Fruit fly (Drosophila melanogaster) whole organism, embryonic: ENCODE results near the gene CG34435.

Source experiments
- Ada2b ChIP-seq: fragments of 200-800 bp; sonication (Bioruptor generic); IDR thresholded peaks from 2 replicates; pipeline ENCODE4 v1.3.6; 2022; ENCODE audit warnings: missing biosample characterization, missing genetic modification characterization
- Bdp1 ChIP-seq: fragments of 200-800 bp; sonication (Bioruptor generic); optimal IDR thresholded peaks from 3 replicates; lab custom pipeline; 2016; ENCODE audit warnings: missing biosample characterization, missing genetic modification characterization
- CG11456 ChIP-seq: fragments of 200-800 bp; sonication (Bioruptor generic); IDR thresholded peaks from 3 replicates; pipeline ENCODE4 v1.3.6; 2022; ENCODE audit warnings: missing biosample characterization, missing genetic modification characterization
- CG11695 ChIP-seq: fragments of 200-800 bp; sonication (Bioruptor generic); IDR thresholded peaks from 3 replicates; pipeline ENCODE4 v1.3.6; 2022; ENCODE audit warnings: missing biosample characterization, missing genetic modification characterization
- CG12071 ChIP-seq: fragments of 200-800 bp; sonication (Bioruptor generic); optimal IDR thresholded peaks from 3 replicates; lab custom pipeline; 2018; ENCODE audit warnings: missing biosample characterization, mild to moderate bottlenecking, missing genetic modification characterization
- CG12744 ChIP-seq: fragments of 200-800 bp; sonication (Bioruptor generic); optimal IDR thresholded peaks from 2 replicates; lab custom pipeline; 2016; ENCODE audit warnings: missing biosample characterization, missing genetic modification characterization
- CG12942 ChIP-seq: fragments of 200-800 bp; sonication (Bioruptor generic); optimal IDR thresholded peaks from 3 replicates; lab custom pipeline; 2016; ENCODE audit warnings: missing biosample characterization, missing genetic modification characterization
- CG1602 ChIP-seq: fragments of 200-800 bp; sonication (Bioruptor generic); optimal IDR thresholded peaks from 3 replicates; lab custom pipeline; 2016; ENCODE audit warnings: missing biosample characterization, missing genetic modification characterization
- CG1603 ChIP-seq: fragments of 200-800 bp; sonication (Bioruptor generic); optimal IDR thresholded peaks from 2 replicates; lab custom pipeline; 2019; ENCODE audit warnings: missing biosample characterization, mild to moderate bottlenecking, missing genetic modification characterization, moderate library complexity
- CG16813 ChIP-seq: fragments of 200-800 bp; sonication (Bioruptor generic); IDR thresholded peaks from 3 replicates; pipeline ENCODE4 v1.3.6; 2022; ENCODE audit warnings: missing biosample characterization, missing genetic modification characterization; ENCODE audit not compliant: partially characterized antibody
- CG17186 ChIP-seq: fragments of 200-800 bp; sonication (Bioruptor generic); optimal IDR thresholded peaks from 3 replicates; lab custom pipeline; 2017; ENCODE audit warnings: missing biosample characterization, missing genetic modification reagents, missing genetic modification characterization
- CG2875 ChIP-seq: fragments of 200-800 bp; sonication (Bioruptor generic); optimal IDR thresholded peaks from 2 replicates; lab custom pipeline; 2017; ENCODE audit warnings: missing biosample characterization, mild to moderate bottlenecking, missing genetic modification characterization, missing genetic modification reagents
- CG31441 ChIP-seq: fragments of 200-800 bp; sonication (Bioruptor generic); IDR thresholded peaks from 2 replicates; pipeline ENCODE4 v1.3.6; 2022; ENCODE audit warnings: missing biosample characterization, missing genetic modification characterization
- CG34376 ChIP-seq: fragments of 200-800 bp; sonication (Bioruptor generic); optimal IDR thresholded peaks from 2 replicates; lab custom pipeline; 2018; ENCODE audit warnings: missing biosample characterization, mild to moderate bottlenecking, missing genetic modification characterization
- CG34422 ChIP-seq: fragments of 200-800 bp; sonication (Bioruptor generic); IDR thresholded peaks from 3 replicates; pipeline ENCODE4 v1.3.6; 2022; ENCODE audit warnings: missing biosample characterization, missing genetic modification characterization
- CG4360 ChIP-seq: fragments of 200-800 bp; sonication (Bioruptor generic); IDR thresholded peaks from 2 replicates; pipeline ENCODE4 v1.3.6; 2022; ENCODE audit warnings: missing biosample characterization, missing genetic modification characterization
- CG8765 ChIP-seq: fragments of 200-800 bp; sonication (Bioruptor generic); IDR thresholded peaks from 2 replicates; pipeline ENCODE4 v1.3.6; 2022; ENCODE audit warnings: missing biosample characterization, missing genetic modification characterization
- Deaf1 ChIP-seq: fragments of 200-800 bp; optimal IDR thresholded peaks from 3 replicates; lab custom pipeline; 2019; ENCODE audit warnings: missing biosample characterization, mild to moderate bottlenecking, missing genetic modification characterization, moderate library complexity
- Dref ChIP-seq: fragments of 200-800 bp; sonication (Bioruptor generic); IDR thresholded peaks from 2 replicates; pipeline ENCODE4 v1.3.6; 2022; ENCODE audit warnings: missing biosample characterization, missing genetic modification characterization
- Elba2 ChIP-seq: fragments of 200-800 bp; sonication (Bioruptor generic); optimal IDR thresholded peaks from 3 replicates; lab custom pipeline; 2016; ENCODE audit warnings: missing biosample characterization, missing genetic modification characterization
- H15 ChIP-seq: fragments of 200-800 bp; sonication (Bioruptor generic); IDR thresholded peaks from 3 replicates; pipeline ENCODE4 v1.3.6; 2022; ENCODE audit warnings: missing biosample characterization, missing genetic modification characterization
- HLHmδ ChIP-seq: fragments of 200-800 bp; sonication (Bioruptor generic); optimal IDR thresholded peaks from 2 replicates; lab custom pipeline; 2018; ENCODE audit warnings: missing biosample characterization, mild to moderate bottlenecking, missing genetic modification characterization, moderate library complexity
- MESR4 ChIP-seq: fragments of 200-800 bp; sonication (Bioruptor generic); optimal IDR thresholded peaks from 2 replicates; lab custom pipeline; 2018; ENCODE audit warnings: missing biosample characterization, mild to moderate bottlenecking, missing genetic modification characterization, moderate library complexity
- Meics ChIP-seq: fragments of 200-800 bp; sonication (Bioruptor generic); optimal IDR thresholded peaks from 2 replicates; lab custom pipeline; 2017; ENCODE audit warnings: missing biosample characterization, mild to moderate bottlenecking, missing genetic modification characterization
- Mrtf ChIP-seq: fragments of 200-800 bp; sonication (Bioruptor generic); IDR thresholded peaks from 3 replicates; pipeline ENCODE4 v1.3.6; 2022; ENCODE audit warnings: missing biosample characterization, missing genetic modification characterization
- NC2α ChIP-seq: fragments of 200-800 bp; sonication (Bioruptor generic); optimal IDR thresholded peaks from 2 replicates; lab custom pipeline; 2016; ENCODE audit warnings: missing biosample characterization, missing genetic modification characterization
- NC2β ChIP-seq: fragments of 200-800 bp; sonication (Bioruptor generic); optimal IDR thresholded peaks from 2 replicates; lab custom pipeline; 2016; ENCODE audit warnings: missing biosample characterization, missing genetic modification characterization
- Optix ChIP-seq: fragments of 200-800 bp; sonication (Bioruptor generic); IDR thresholded peaks from 3 replicates; pipeline ENCODE4 v1.3.6; 2022; ENCODE audit warnings: missing biosample characterization, missing genetic modification characterization
- Pdp1 ChIP-seq, 2 experiments: fragments of 200-800 bp; sonication (Bioruptor generic); optimal IDR thresholded peaks; 3 replicates each; lab custom pipeline; 2016; ENCODE audit warnings: missing biosample characterization in 2 of 2, missing genetic modification characterization in 2 of 2, mild to moderate bottlenecking in 1 of 2, moderate library complexity in 1 of 2
- Rfx ChIP-seq: fragments of 200-800 bp; sonication (Bioruptor generic); IDR thresholded peaks from 2 replicates; pipeline ENCODE4 v1.3.6; 2022; ENCODE audit warnings: missing biosample characterization, missing genetic modification characterization
- Sin3A ChIP-seq: fragments of >200 bp; optimal IDR thresholded peaks from 2 replicates; lab custom pipeline; 2018
- Sox102F ChIP-seq: fragments of 200-800 bp; sonication (Bioruptor generic); optimal IDR thresholded peaks from 2 replicates; lab custom pipeline; 2018; ENCODE audit warnings: missing biosample characterization, mild to moderate bottlenecking, missing genetic modification characterization, moderate library complexity
- Sry-δ ChIP-seq: fragments of 200-800 bp; sonication (Bioruptor generic); optimal IDR thresholded peaks from 2 replicates; lab custom pipeline; 2016; ENCODE audit warnings: missing biosample characterization, missing genetic modification characterization
- YL-1 ChIP-seq: fragments of 200-800 bp; sonication (Bioruptor generic); optimal IDR thresholded peaks from 3 replicates; lab custom pipeline; 2017; ENCODE audit warnings: missing biosample characterization, mild to moderate bottlenecking, missing genetic modification characterization
- ato ChIP-seq: fragments of 200-800 bp; sonication (Bioruptor generic); IDR thresholded peaks from 2 replicates; pipeline ENCODE4 v1.3.6; 2022; ENCODE audit warnings: missing biosample characterization, missing genetic modification characterization; ENCODE audit not compliant: partially characterized antibody
- cg ChIP-seq: fragments of 200-800 bp; sonication (Bioruptor generic); optimal IDR thresholded peaks from 3 replicates; lab custom pipeline; 2019; ENCODE audit warnings: missing biosample characterization, mild to moderate bottlenecking, missing genetic modification characterization, moderate library complexity
- crp ChIP-seq, 2 experiments: fragments of 200-800 bp; sonication (Bioruptor generic); optimal IDR thresholded peaks; 2 replicates in 1 of 2; 3 replicates in 1 of 2; lab custom pipeline; 2017; ENCODE audit warnings: missing biosample characterization in 2 of 2, missing genetic modification characterization in 2 of 2, mild to moderate bottlenecking in 1 of 2, moderate library complexity in 1 of 2
- danr ChIP-seq: fragments of 200-800 bp; sonication (Bioruptor generic); IDR thresholded peaks from 2 replicates; pipeline ENCODE4 v1.3.6; 2022; ENCODE audit warnings: missing biosample characterization, missing genetic modification characterization
- dm ChIP-seq: fragments of 200-800 bp; sonication (Bioruptor generic); optimal IDR thresholded peaks from 3 replicates; lab custom pipeline; 2016; ENCODE audit warnings: missing biosample characterization, missing genetic modification characterization
- dpn ChIP-seq, 2 experiments: fragments of 200-800 bp; sonication (Bioruptor generic); optimal IDR thresholded peaks; 3 replicates each; lab custom pipeline; 2016; ENCODE audit warnings: missing biosample characterization in 2 of 2, missing genetic modification characterization in 2 of 2
- gfzf ChIP-seq: fragments of 200-800 bp; sonication (Bioruptor generic); optimal IDR thresholded peaks from 2 replicates; lab custom pipeline; 2016; ENCODE audit warnings: missing biosample characterization, mild to moderate bottlenecking, missing genetic modification characterization, moderate library complexity
- ham ChIP-seq: fragments of 200-800 bp; sonication (Bioruptor generic); IDR thresholded peaks from 2 replicates; pipeline ENCODE4 v1.3.6; 2022; ENCODE audit warnings: missing biosample characterization, missing genetic modification characterization
- jumu ChIP-seq: fragments of 200-800 bp; sonication (Bioruptor generic); optimal IDR thresholded peaks from 3 replicates; lab custom pipeline; 2016; ENCODE audit warnings: missing biosample characterization, missing genetic modification characterization
- lmd ChIP-seq: fragments of 200-800 bp; sonication (Bioruptor generic); IDR thresholded peaks from 2 replicates; pipeline ENCODE4 v1.3.6; 2022; ENCODE audit warnings: missing biosample characterization, missing genetic modification characterization
- nerfin-1 ChIP-seq: fragments of 200-800 bp; sonication (Bioruptor generic); optimal IDR thresholded peaks from 3 replicates; lab custom pipeline; 2019; ENCODE audit warnings: missing biosample characterization, mild to moderate bottlenecking, missing genetic modification characterization, moderate library complexity
- ro ChIP-seq: fragments of 200-800 bp; sonication (Bioruptor generic); IDR thresholded peaks from 2 replicates; pipeline ENCODE4 v1.3.6; 2022; ENCODE audit warnings: missing biosample characterization, missing genetic modification characterization
- sim ChIP-seq: fragments of 200-800 bp; sonication (Bioruptor generic); IDR thresholded peaks from 2 replicates; pipeline ENCODE4 v1.3.6; 2022; ENCODE audit warnings: missing biosample characterization, missing genetic modification characterization
- slp2 ChIP-seq: fragments of 200-800 bp; sonication (Bioruptor generic); optimal IDR thresholded peaks from 2 replicates; lab custom pipeline; 2016; ENCODE audit warnings: missing biosample characterization, missing genetic modification characterization
- sug ChIP-seq: fragments of 200-800 bp; optimal IDR thresholded peaks from 2 replicates; lab custom pipeline; 2019; ENCODE audit warnings: missing biosample characterization, mild to moderate bottlenecking, missing genetic modification characterization, moderate library complexity
- z ChIP-seq: fragments of 200-800 bp; sonication (Bioruptor generic); IDR thresholded peaks from 3 replicates; pipeline ENCODE4 v1.3.6; 2022; ENCODE audit warnings: missing biosample characterization, missing genetic modification characterization

CG34435 gene

dm6 chrX:5621893-5622803, 7.9 kb upstream of the CG34435 start, which contains the start of the genes Mlc-c and Pop1 (continued):
- no peak for TF ChIP-seq Optix (GFP tag; lab: Robert Waterston, UW)
- peak; percentile 73 for TF ChIP-seq YL-1 (GFP tag; lab: Kevin White, UChicago)
- TF ChIP-seq cg (GFP tag; lab: Kevin White, UChicago), result peak; percentile 48
- no peak for TF ChIP-seq CG12942
- TF ChIP-seq CG2875, result no peak
- peak; percentile 19 for TF ChIP-seq gfzf (GFP tag; lab: Kevin White, UChicago)
- no peak for TF ChIP-seq Ada2b (GFP tag; lab: Robert Waterston, UW)
- TF ChIP-seq CG12744 (GFP tag; lab: Kevin White, UChicago), result no peak
- no peak for TF ChIP-seq CG11695 (GFP tag; lab: Robert Waterston, UW)
- no peak for TF ChIP-seq ro (GFP tag; lab: Robert Waterston, UW)
- no peak for TF ChIP-seq Meics (GFP tag; lab: Kevin White, UChicago)
- TF ChIP-seq CG11456 (GFP tag; lab: Robert Waterston, UW), result no peak
- TF ChIP-seq dm (GFP tag; lab: Kevin White, UChicago), result peak; percentile 92
- TF ChIP-seq lmd (GFP tag; lab: Robert Waterston, UW), result no peak
- no peak for TF ChIP-seq NC2β (GFP tag; lab: Kevin White, UChicago)
- no peak for TF ChIP-seq Pdp1 (GFP tag; optimal IDR thresholded peaks at IDR 0.05; lab: Kevin White, UChicago)
- TF ChIP-seq CG31441 (GFP tag; lab: Robert Waterston, UW), result no peak
- no peak for TF ChIP-seq dpn (GFP tag; optimal IDR thresholded peaks at IDR 0.05; lab: Kevin White, UChicago)
- TF ChIP-seq MESR4 (GFP tag; lab: Kevin White, UChicago), result peak; percentile 56
- TF ChIP-seq Deaf1, result no peak
- TF ChIP-seq ham (GFP tag; lab: Robert Waterston, UW), result no peak
- TF ChIP-seq Rfx (GFP tag; lab: Robert Waterston, UW), result peak; percentile 48
- no peak for TF ChIP-seq slp2 (GFP tag; lab: Kevin White, UChicago)
- no peak for TF ChIP-seq CG12071 (GFP tag; lab: Kevin White, UChicago)
- no peak for TF ChIP-seq NC2α (GFP tag; lab: Kevin White, UChicago)
- TF ChIP-seq Sry-δ, result peak; percentile 93
- TF ChIP-seq nerfin-1 (tag; lab: Kevin White, UChicago), result peak; percentile 68
- no peak for TF ChIP-seq danr (GFP tag; lab: Robert Waterston, UW)
- TF ChIP-seq jumu (GFP tag; lab: Kevin White, UChicago), result peak; percentile 22
- peak; percentile 97 for TF ChIP-seq Dref
- no peak for TF ChIP-seq Sox102F
- no peak for TF ChIP-seq CG8765 (GFP tag; lab: Robert Waterston, UW)
- TF ChIP-seq HLHmδ, result no peak
- TF ChIP-seq CG34422, result 0 out of 3 replicates have a peak, but pooled peaks have one; percentile 10
- TF ChIP-seq Sin3A (lab: Kevin White, UChicago), result peak; percentile 59
- TF ChIP-seq Mrtf (GFP tag; lab: Robert Waterston, UW), result no peak
- TF ChIP-seq CG4360 (GFP tag; lab: Robert Waterston, UW), result peak; percentile 50; the same call in 1 of the 2 replicates
- TF ChIP-seq CG17186 (GFP tag; lab: Kevin White, UChicago), result peak; percentile 71
- no peak for TF ChIP-seq crp (GFP tag; optimal IDR thresholded peaks at IDR 0.05; lab: Kevin White, UChicago)
- peak; percentile 95 for TF ChIP-seq ato (GFP tag; lab: Robert Waterston, UW)
- no peak for TF ChIP-seq z (GFP tag; lab: Robert Waterston, UW)
- no peak for TF ChIP-seq CG1602
- TF ChIP-seq CG16813 (GFP tag; lab: Robert Waterston, UW), result peak; percentile 88
- TF ChIP-seq CG1603 (tag; lab: Kevin White, UChicago), result no peak
- TF ChIP-seq H15 (GFP tag; lab: Robert Waterston, UW), result no peak
- no peak for TF ChIP-seq CG34376 (GFP tag; lab: Kevin White, UChicago)
- TF ChIP-seq sim (GFP tag; lab: Robert Waterston, UW), result no peak
- TF ChIP-seq Bdp1 (GFP tag; lab: Kevin White, UChicago), result no peak
- no peak for TF ChIP-seq Elba2 (GFP tag; lab: Kevin White, UChicago)
- TF ChIP-seq sug, result no peak
